Fruit fly (Drosophila melanogaster) whole organism, embryonic: ENCODE measurements around the gene CG11723.

Experiments
- Blimp-1 ChIP-seq: fragments of 200-800 bp; sonication (Bioruptor generic); optimal IDR thresholded peaks from 3 replicates; lab custom pipeline; 2018; ENCODE audit warnings: missing biosample characterization, missing genetic modification characterization, mild to moderate bottlenecking, moderate library complexity, missing genetic modification reagents
- CG14441 ChIP-seq: fragments of 200-800 bp; sonication (Bioruptor generic); IDR thresholded peaks from 2 replicates; pipeline ENCODE4 v1.3.6; 2022; ENCODE audit warnings: missing biosample characterization, missing genetic modification characterization
- CG14860 ChIP-seq: fragments of 200-800 bp; sonication (Bioruptor generic); IDR thresholded peaks from 3 replicates; pipeline ENCODE4 v1.3.6; 2022; ENCODE audit warnings: missing biosample characterization, missing genetic modification characterization; ENCODE audit not compliant: partially characterized antibody
- CG2199 ChIP-seq: fragments of 200-800 bp; sonication (Bioruptor generic); IDR thresholded peaks from 3 replicates; pipeline ENCODE4 v1.3.6; 2022; ENCODE audit warnings: missing biosample characterization, missing genetic modification characterization
- CG6689 ChIP-seq: fragments of 200-800 bp; sonication (Bioruptor generic); IDR thresholded peaks from 2 replicates; pipeline ENCODE4 v1.3.6; 2022; ENCODE audit warnings: missing biosample characterization, missing genetic modification characterization
- CG6854 ChIP-seq: fragments of 200-800 bp; sonication (Bioruptor generic); optimal IDR thresholded peaks from 3 replicates; lab custom pipeline; 2017; ENCODE audit warnings: missing biosample characterization, mild to moderate bottlenecking, missing genetic modification characterization
- CG7745 ChIP-seq: fragments of 200-800 bp; sonication (Bioruptor generic); optimal IDR thresholded peaks from 2 replicates; lab custom pipeline; 2018; ENCODE audit warnings: missing biosample characterization, mild to moderate bottlenecking, missing genetic modification characterization, moderate library complexity
- CG9932 ChIP-seq: fragments of 200-800 bp; sonication (Bioruptor generic); IDR thresholded peaks from 2 replicates; pipeline ENCODE4 v1.3.6; 2022; ENCODE audit warnings: missing biosample characterization, missing genetic modification characterization
- GATAe ChIP-seq: fragments of 200-800 bp; sonication (Bioruptor generic); conservative IDR thresholded peaks from 2 replicates; pipeline ENCODE4 v1.3.6; 2022; ENCODE audit warnings: missing biosample characterization, missing genetic modification characterization
- Poxn ChIP-seq: fragments of 200-800 bp; sonication (Bioruptor generic); IDR thresholded peaks from 2 replicates; pipeline ENCODE4 v1.3.6; 2022; ENCODE audit warnings: missing biosample characterization, missing genetic modification characterization
- disco-r ChIP-seq: fragments of 200-800 bp; sonication (Bioruptor generic); optimal IDR thresholded peaks from 2 replicates; lab custom pipeline; 2016; ENCODE audit warnings: missing biosample characterization, missing genetic modification characterization
- sna ChIP-seq: fragments of 200-800 bp; sonication (Bioruptor generic); IDR thresholded peaks from 2 replicates; pipeline ENCODE4 v1.3.6; 2022; ENCODE audit warnings: missing biosample characterization, missing genetic modification characterization; ENCODE audit not compliant: partially characterized antibody
- trh ChIP-seq: fragments of 200-800 bp; sonication (Bioruptor generic); optimal IDR thresholded peaks from 2 replicates; lab custom pipeline; 2016; ENCODE audit warnings: missing biosample characterization, missing genetic modification characterization
- unc-4 ChIP-seq: fragments of 200-800 bp; sonication (Bioruptor generic); IDR thresholded peaks from 2 replicates; pipeline ENCODE4 v1.3.6; 2022; ENCODE audit warnings: missing biosample characterization, missing genetic modification characterization; ENCODE audit not compliant: partially characterized antibody

DNA sequence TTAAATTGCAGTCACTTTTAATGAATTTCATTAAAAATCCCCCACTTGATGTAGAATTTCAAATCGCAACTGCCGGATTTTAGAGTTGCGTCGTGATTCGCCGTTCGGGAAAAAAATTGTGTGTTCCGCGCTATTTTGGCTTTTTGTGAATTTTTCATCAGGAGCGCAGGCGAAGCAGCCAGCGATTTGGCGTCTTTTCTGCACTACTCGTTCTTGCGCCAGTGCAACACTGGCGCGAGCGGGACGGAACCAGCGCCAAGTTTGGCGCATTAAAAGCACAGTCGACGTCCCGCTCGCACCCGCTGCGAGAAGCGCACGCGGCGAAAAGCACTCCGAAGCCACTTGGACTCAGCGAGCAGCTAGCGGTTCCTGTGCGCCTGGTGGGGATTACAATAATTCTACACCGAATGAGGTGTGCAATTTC is 46.3 kb upstream of the CG11723 start:
- TF ChIP-seq GATAe (no peak), CG14441 (GFP tag; lab: Robert Waterston, UW) (no peak), CG6689 (GFP tag; lab: Robert Waterston, UW) (no peak), CG14860 (GFP tag; lab: Robert Waterston, UW) (no peak), CG9932 (GFP tag; lab: Robert Waterston, UW) (no peak), CG7745 (tag; lab: Kevin White, UChicago) (no peak), CG2199 (GFP tag; lab: Robert Waterston, UW) (no peak), Poxn (GFP tag; lab: Robert Waterston, UW) (no peak), disco-r (GFP tag; lab: Kevin White, UChicago) (peak; percentile 15), CG6854 (GFP tag; lab: Kevin White, UChicago) (peak; percentile 53), sna (GFP tag; lab: Robert Waterston, UW) (no peak), Blimp-1 (GFP tag; lab: Kevin White, UChicago) (no peak), trh (GFP tag; lab: Kevin White, UChicago) (no peak), unc-4 (no peak)
